Worm (Caenorhabditis elegans): Measurements from ENCODE around the gene unc-71.

Gene unc-71

DNA sequence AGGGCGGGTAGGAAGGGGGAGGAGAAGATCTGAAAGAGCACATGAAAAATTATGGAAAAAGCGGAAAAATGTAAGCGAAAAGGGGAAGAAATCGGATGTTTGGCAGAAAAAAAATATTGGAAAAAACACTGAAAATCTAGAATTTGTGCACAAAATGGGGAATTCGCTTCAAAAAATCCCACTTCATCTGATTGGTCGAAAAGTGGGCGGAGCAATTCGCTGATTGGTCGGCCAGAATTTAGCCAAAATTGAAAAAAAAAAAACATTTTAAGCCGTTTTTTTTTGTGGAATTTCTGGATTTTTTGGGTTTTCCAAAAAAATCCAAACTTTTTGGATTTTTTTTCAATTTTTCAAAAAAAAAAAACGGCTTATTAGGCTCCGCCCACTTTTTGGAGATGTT is 29.3 kb upstream of the unc-71 start:
- TF ChIP-seq hnd-1 (tag; optimal IDR thresholded peaks at IDR 0.05) (no peak), ceh-36 (tag; optimal IDR thresholded peaks at IDR 0.05) (no peak), tra-4 (tag; optimal IDR thresholded peaks at IDR 0.05) (no peak), ceh-13 (GFP tag; optimal IDR thresholded peaks at IDR 0.05) (no peak), tbx-37 (GFP tag; conservative IDR thresholded peaks at IDR 0.05) (no peak), aly-1 (tag; optimal IDR thresholded peaks at IDR 0.05) (no peak), sea-1 (GFP tag; conservative IDR thresholded peaks at IDR 0.05) (no peak), hmbx-1 (tag; optimal IDR thresholded peaks at IDR 0.05) (no peak), pes-1 (GFP tag; IDR thresholded peaks at IDR 0.05) (no peak), tbx-11 (GFP tag; IDR thresholded peaks at IDR 0.05) (no peak), B0310.2 (tag; optimal IDR thresholded peaks at IDR 0.05) (no peak), ets-7 (tag; optimal IDR thresholded peaks at IDR 0.05) (no peak), scrt-1 (GFP tag; IDR thresholded peaks at IDR 0.05) (no peak), F13C5.2 (tag; optimal IDR thresholded peaks at IDR 0.05) (no peak), hmg-4 (GFP tag; optimal IDR thresholded peaks at IDR 0.05) (no peak), flt-1 (GFP tag; IDR thresholded peaks at IDR 0.05) (no peak), ama-1 (optimal IDR thresholded peaks at IDR 0.05) (no peak)

DNA sequence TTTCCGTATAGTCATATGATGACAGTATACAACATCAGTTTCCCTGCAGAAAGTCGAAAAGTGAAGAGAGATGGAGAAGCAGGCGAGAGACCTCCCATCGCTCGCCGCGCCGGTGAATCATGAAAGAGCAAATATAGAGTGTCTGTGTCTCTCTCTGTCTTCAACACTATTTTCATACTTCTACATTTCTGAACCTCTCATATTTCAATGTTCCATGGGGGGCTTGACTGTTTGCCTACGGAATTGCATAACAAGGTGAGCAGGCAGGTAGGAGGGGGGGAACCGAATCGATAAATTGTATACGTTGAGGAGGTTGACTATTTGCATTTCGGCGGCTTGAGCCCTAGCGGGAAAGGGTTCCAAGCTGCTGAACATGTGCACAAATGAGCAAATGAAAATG is 28.3 kb upstream of the unc-71 start:
- TF ChIP-seq F13C5.2 (tag; optimal IDR thresholded peaks at IDR 0.05) (no peak), sea-1 (GFP tag; conservative IDR thresholded peaks at IDR 0.05) (no peak), flt-1 (GFP tag; IDR thresholded peaks at IDR 0.05) (no peak), ets-7 (tag; optimal IDR thresholded peaks at IDR 0.05) (no peak), ceh-13 (GFP tag; optimal IDR thresholded peaks at IDR 0.05) (no peak), hmbx-1 (tag; optimal IDR thresholded peaks at IDR 0.05) (no peak), B0310.2 (tag; optimal IDR thresholded peaks at IDR 0.05) (no peak)

DNA sequence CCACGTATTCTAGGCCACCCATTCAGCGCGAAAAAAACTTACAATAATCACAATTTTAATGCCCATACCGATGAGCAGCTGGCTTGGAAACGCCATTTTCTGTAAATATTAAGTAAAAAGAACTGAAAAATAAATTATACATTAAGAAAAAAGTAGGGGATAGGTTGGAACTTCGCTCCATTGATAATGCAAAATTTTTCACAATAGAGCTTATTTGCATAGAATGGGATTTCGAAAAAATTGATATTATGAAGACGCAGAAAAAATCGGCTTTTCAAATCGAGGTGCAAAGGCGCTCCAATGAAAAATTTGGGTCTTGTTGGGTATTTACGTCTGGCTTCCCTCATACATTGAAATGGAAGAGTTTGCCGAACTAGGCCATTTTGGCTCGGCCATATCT is 27.0 kb upstream of the unc-71 start, which contains the start of gene Y37D8A.16:
Y37D8A.16 (minus strand) TSS at position 101 of the 400 bp plus-strand sequence.
- TF ChIP-seq tbx-11 (GFP tag; IDR thresholded peaks at IDR 0.05) (no peak), sea-1 (GFP tag; conservative IDR thresholded peaks at IDR 0.05) (no peak), hmbx-1 (tag; optimal IDR thresholded peaks at IDR 0.05) (no peak), tra-4 (tag; optimal IDR thresholded peaks at IDR 0.05) (no peak), ceh-36 (tag; optimal IDR thresholded peaks at IDR 0.05) (no peak), scrt-1 (GFP tag; IDR thresholded peaks at IDR 0.05) (no peak), aly-1 (tag; optimal IDR thresholded peaks at IDR 0.05) (no peak), ceh-13 (GFP tag; optimal IDR thresholded peaks at IDR 0.05) (no peak), B0310.2 (tag; optimal IDR thresholded peaks at IDR 0.05) (no peak), tbx-37 (GFP tag; conservative IDR thresholded peaks at IDR 0.05) (no peak), ama-1 (optimal IDR thresholded peaks at IDR 0.05) (no peak)

DNA sequence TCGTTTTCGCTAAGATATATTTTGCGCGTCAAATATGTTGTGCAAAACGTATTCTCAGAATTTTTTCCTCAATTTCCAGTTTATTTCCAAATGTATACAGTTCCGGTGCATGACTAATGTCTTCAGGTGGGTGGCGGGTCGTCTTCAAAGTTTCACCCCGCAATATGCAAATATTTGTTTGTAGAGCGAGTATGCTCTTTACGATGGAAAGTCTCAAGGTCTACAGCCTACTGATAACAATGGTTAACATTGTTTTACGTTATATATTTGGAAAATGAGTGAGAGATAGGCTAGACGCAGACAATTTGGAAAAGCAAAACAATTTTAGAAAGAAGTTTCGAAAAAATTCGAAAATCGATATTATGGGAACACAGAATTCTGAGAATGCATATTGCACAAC is 26.3 kb upstream of the unc-71 start:
- TF ChIP-seq scrt-1 (GFP tag; IDR thresholded peaks at IDR 0.05), result no peak
- TF ChIP-seq hmbx-1 (tag; optimal IDR thresholded peaks at IDR 0.05), result no peak
- TF ChIP-seq hmg-4 (GFP tag; optimal IDR thresholded peaks at IDR 0.05), result no peak
- TF ChIP-seq aly-1 (tag; optimal IDR thresholded peaks at IDR 0.05), result no peak
- TF ChIP-seq tra-4 (tag; optimal IDR thresholded peaks at IDR 0.05), result no peak
- TF ChIP-seq B0310.2 (tag; optimal IDR thresholded peaks at IDR 0.05), result no peak

DNA sequence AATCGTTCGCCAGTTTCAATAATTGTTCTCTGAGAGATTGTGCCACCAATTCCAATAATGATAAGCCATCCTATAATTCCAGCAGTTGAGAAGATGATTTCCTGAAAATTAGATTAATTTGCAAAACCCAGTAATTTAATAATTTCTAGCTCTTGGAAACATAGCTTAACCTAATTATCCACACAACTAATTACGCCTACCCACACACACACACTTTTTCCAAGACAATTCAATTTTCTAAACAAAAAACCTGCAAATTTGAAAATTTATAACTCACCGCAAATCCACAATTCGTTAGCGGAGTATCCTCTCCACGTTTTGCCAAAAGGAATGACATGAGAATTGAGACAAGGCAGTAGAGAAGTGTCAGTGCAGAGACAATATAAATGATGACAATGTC is 24.9 kb upstream of the unc-71 start:
- TF ChIP-seq hmbx-1 (tag; optimal IDR thresholded peaks at IDR 0.05) (no peak), ceh-36 (tag; optimal IDR thresholded peaks at IDR 0.05) (no peak), aly-1 (tag; optimal IDR thresholded peaks at IDR 0.05) (no peak), tbx-37 (GFP tag; conservative IDR thresholded peaks at IDR 0.05) (no peak), tra-4 (tag; optimal IDR thresholded peaks at IDR 0.05) (no peak), sea-1 (GFP tag; conservative IDR thresholded peaks at IDR 0.05) (no peak), ceh-13 (GFP tag; optimal IDR thresholded peaks at IDR 0.05) (no peak), ets-7 (tag; optimal IDR thresholded peaks at IDR 0.05) (no peak), hmg-4 (GFP tag; optimal IDR thresholded peaks at IDR 0.05) (no peak), B0310.2 (tag; optimal IDR thresholded peaks at IDR 0.05) (no peak), scrt-1 (GFP tag; IDR thresholded peaks at IDR 0.05) (no peak), F13C5.2 (tag; optimal IDR thresholded peaks at IDR 0.05) (no peak), hnd-1 (tag; optimal IDR thresholded peaks at IDR 0.05) (no peak), tbx-11 (GFP tag; IDR thresholded peaks at IDR 0.05) (no peak), pes-1 (GFP tag; IDR thresholded peaks at IDR 0.05) (no peak), ama-1 (optimal IDR thresholded peaks at IDR 0.05) (no peak), flt-1 (GFP tag; IDR thresholded peaks at IDR 0.05) (no peak)

DNA sequence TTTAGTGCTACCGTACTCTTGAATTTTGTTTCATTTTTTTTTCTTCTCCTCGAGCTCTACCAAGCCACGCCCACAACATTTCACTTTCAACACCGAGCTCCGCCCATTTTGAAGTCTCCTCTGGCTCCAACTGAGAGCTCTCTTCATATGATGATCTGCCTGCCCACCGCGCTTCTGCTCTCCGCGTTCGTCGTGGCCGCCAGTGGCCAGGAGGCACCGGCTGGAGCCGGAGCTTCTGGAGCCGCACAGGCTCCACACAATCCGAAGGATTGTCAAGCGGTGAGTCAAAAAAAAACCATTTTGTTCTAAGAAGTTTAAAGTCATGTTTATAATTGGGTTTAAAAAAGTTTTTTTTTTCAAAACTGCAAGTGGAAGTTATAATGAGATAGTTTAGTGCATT is 18.8 kb upstream of the unc-71 start, which contains the start of gene flp-14:
flp-14 (plus strand) TSS at position 146 of the 400 bp plus-strand sequence.
- TF ChIP-seq hmg-4 (GFP tag; optimal IDR thresholded peaks at IDR 0.05) (no peak), sea-1 (GFP tag; conservative IDR thresholded peaks at IDR 0.05) (no peak), tra-4 (tag; optimal IDR thresholded peaks at IDR 0.05) (no peak), tbx-37 (GFP tag; conservative IDR thresholded peaks at IDR 0.05) (no peak), aly-1 (tag; optimal IDR thresholded peaks at IDR 0.05) (no peak), hmbx-1 (tag; optimal IDR thresholded peaks at IDR 0.05) (no peak), ceh-13 (GFP tag; optimal IDR thresholded peaks at IDR 0.05) (no peak), scrt-1 (GFP tag; IDR thresholded peaks at IDR 0.05) (no peak), flt-1 (GFP tag; IDR thresholded peaks at IDR 0.05) (no peak), tbx-11 (GFP tag; IDR thresholded peaks at IDR 0.05) (no peak), pes-1 (GFP tag; IDR thresholded peaks at IDR 0.05) (no peak), hnd-1 (tag; optimal IDR thresholded peaks at IDR 0.05) (no peak), ceh-36 (tag; optimal IDR thresholded peaks at IDR 0.05) (no peak), F13C5.2 (tag; optimal IDR thresholded peaks at IDR 0.05) (no peak), B0310.2 (tag; optimal IDR thresholded peaks at IDR 0.05) (no peak), ets-7 (tag; optimal IDR thresholded peaks at IDR 0.05) (no peak), ama-1 (optimal IDR thresholded peaks at IDR 0.05) (no peak)

DNA sequence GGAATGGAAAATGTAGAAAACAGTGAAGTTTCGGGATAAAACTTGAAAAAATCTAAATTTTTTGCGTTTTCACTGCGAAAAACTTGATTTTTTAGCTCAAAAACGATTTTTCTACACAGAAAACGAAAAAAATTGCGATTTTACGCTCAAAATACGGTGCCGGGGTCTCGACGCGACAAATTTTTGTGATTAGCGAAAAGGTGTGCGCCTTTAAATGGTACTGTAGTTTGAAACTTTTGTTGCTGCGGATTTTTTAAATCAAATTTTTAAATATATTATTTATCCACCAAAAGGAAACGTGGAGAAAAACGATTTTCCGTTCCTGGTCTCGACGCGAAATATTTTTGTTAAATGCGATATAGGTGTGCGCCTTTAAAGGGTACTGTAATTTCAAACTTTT is 15.7 kb upstream of the unc-71 start:
- TF ChIP-seq hmbx-1 (tag; optimal IDR thresholded peaks at IDR 0.05), result no peak
- TF ChIP-seq ceh-36 (tag; optimal IDR thresholded peaks at IDR 0.05), result no peak
- TF ChIP-seq ets-7 (tag; optimal IDR thresholded peaks at IDR 0.05), result no peak
- no peak for TF ChIP-seq scrt-1 (GFP tag; IDR thresholded peaks at IDR 0.05)
- no peak for TF ChIP-seq tra-4 (tag; optimal IDR thresholded peaks at IDR 0.05)
- no peak for TF ChIP-seq ama-1 (optimal IDR thresholded peaks at IDR 0.05)
- no peak for TF ChIP-seq hnd-1 (tag; optimal IDR thresholded peaks at IDR 0.05)
- TF ChIP-seq flt-1 (GFP tag; IDR thresholded peaks at IDR 0.05), result no peak
- no peak for TF ChIP-seq F13C5.2 (tag; optimal IDR thresholded peaks at IDR 0.05)
- TF ChIP-seq tbx-37 (GFP tag; conservative IDR thresholded peaks at IDR 0.05), result no peak
- no peak for TF ChIP-seq tbx-11 (GFP tag; IDR thresholded peaks at IDR 0.05)
- no peak for TF ChIP-seq aly-1 (tag; optimal IDR thresholded peaks at IDR 0.05)
- no peak for TF ChIP-seq B0310.2 (tag; optimal IDR thresholded peaks at IDR 0.05)
- TF ChIP-seq pes-1 (GFP tag; IDR thresholded peaks at IDR 0.05), result no peak

Data from whole organism, early embryonic.